Worm (Caenorhabditis elegans) whole organism, young adult: ENCODE measurements around the gene Y45G5AM.6.

ENCODE experiments used
- B0019.2 ChIP-seq: fragments of 200-800 bp; sonication (Bioruptor generic); conservative IDR thresholded peaks from 2 replicates; pipeline ENCODE4 v1.3.6; 2022; ENCODE audit warnings: missing genetic modification reagents, missing genetic modification characterization, missing compliant biosample characterization
- B0336.3 ChIP-seq: fragments of 200-800 bp; sonication (Bioruptor generic); IDR thresholded peaks from 2 replicates; pipeline ENCODE4 v1.3.6; 2022; ENCODE audit warnings: missing genetic modification characterization, missing compliant biosample characterization
- C06A6.2 ChIP-seq: fragments of 200-800 bp; sonication (Bioruptor generic); conservative IDR thresholded peaks from 2 replicates; pipeline ENCODE4 v1.3.6; 2022; ENCODE audit warnings: missing genetic modification characterization, missing compliant biosample characterization
- D2030.7 ChIP-seq: fragments of 200-800 bp; sonication (Bioruptor generic); IDR thresholded peaks from 2 replicates; pipeline ENCODE4 v1.3.6; 2022; ENCODE audit warnings: missing genetic modification reagents, missing genetic modification characterization, missing compliant biosample characterization
- F22D6.2 ChIP-seq: sonication (generic microtip); optimal IDR thresholded peaks from 2 replicates; lab custom pipeline; 2016; ENCODE audit warnings: mild to moderate bottlenecking, missing genetic modification characterization, missing compliant biosample characterization
- F52B5.7 ChIP-seq: sonication (generic microtip); optimal IDR thresholded peaks from 2 replicates; lab custom pipeline; 2016; ENCODE audit warnings: mild to moderate bottlenecking, missing genetic modification characterization, missing compliant biosample characterization
- F57A8.1 ChIP-seq: fragments of 200-800 bp; sonication (Bioruptor generic); optimal IDR thresholded peaks from 2 replicates; lab custom pipeline; 2018; ENCODE audit warnings: mild to moderate bottlenecking, missing genetic modification characterization, moderate library complexity, missing compliant biosample characterization
- F57C9.4 ChIP-seq: sonication (generic microtip); optimal IDR thresholded peaks from 2 replicates; lab custom pipeline; 2017; ENCODE audit warnings: mild to moderate bottlenecking, missing genetic modification characterization, missing compliant biosample characterization
- K11D2.4 ChIP-seq: fragments of 200-800 bp; sonication (Bioruptor generic); IDR thresholded peaks from 2 replicates; pipeline ENCODE4 v1.3.6; 2022; ENCODE audit warnings: missing genetic modification reagents, missing genetic modification characterization, missing compliant biosample characterization
- akir-1 ChIP-seq: fragments of 200-800 bp; sonication (Bioruptor generic); optimal IDR thresholded peaks from 2 replicates; lab custom pipeline; 2018; ENCODE audit warnings: mild to moderate bottlenecking, missing genetic modification characterization, moderate library complexity, missing compliant biosample characterization
- aptf-2 ChIP-seq: fragments of 200-800 bp; sonication (Bioruptor generic); conservative IDR thresholded peaks from 2 replicates; pipeline ENCODE4 v1.3.6; 2022; ENCODE audit warnings: missing genetic modification reagents, missing genetic modification characterization, missing compliant biosample characterization
- atf-7 ChIP-seq: sonication (generic microtip); optimal IDR thresholded peaks from 2 replicates; lab custom pipeline; 2017; ENCODE audit warnings: mild to moderate bottlenecking, missing genetic modification characterization, missing compliant biosample characterization
- ceh-27 ChIP-seq: fragments of 200-800 bp; sonication (Bioruptor generic); optimal IDR thresholded peaks from 2 replicates; lab custom pipeline; 2018; ENCODE audit warnings: mild to moderate bottlenecking, missing genetic modification characterization, moderate library complexity, missing compliant biosample characterization
- ceh-58 ChIP-seq: fragments of 200-800 bp; sonication (Bioruptor generic); IDR thresholded peaks from 2 replicates; pipeline ENCODE4 v1.3.6; 2022; ENCODE audit warnings: missing genetic modification characterization, missing compliant biosample characterization
- die-1 ChIP-seq: sonication (generic microtip); optimal IDR thresholded peaks from 2 replicates; lab custom pipeline; 2016; ENCODE audit warnings: missing genotype, mild to moderate bottlenecking, missing genetic modification characterization, missing compliant biosample characterization
- egrh-3 ChIP-seq: fragments of 200-800 bp; sonication (Bioruptor generic); IDR thresholded peaks from 2 replicates; pipeline ENCODE4 v1.3.6; 2022; ENCODE audit warnings: missing genetic modification reagents, missing genetic modification characterization, missing compliant biosample characterization
- gei-17 ChIP-seq: fragments of 200-800 bp; sonication (Bioruptor generic); optimal IDR thresholded peaks from 2 replicates; lab custom pipeline; 2018; ENCODE audit warnings: mild to moderate bottlenecking, missing genetic modification characterization, missing compliant biosample characterization
- let-526 ChIP-seq: fragments of 200-800 bp; sonication (Bioruptor generic); IDR thresholded peaks from 2 replicates; pipeline ENCODE4 v1.3.6; 2022; ENCODE audit warnings: missing genetic modification reagents, missing genetic modification characterization, missing compliant biosample characterization
- lin-26 ChIP-seq: fragments of 200-800 bp; sonication (Bioruptor generic); IDR thresholded peaks from 2 replicates; pipeline ENCODE4 v1.3.6; 2022; ENCODE audit warnings: missing genetic modification reagents, missing genetic modification characterization, missing compliant biosample characterization
- madf-3 ChIP-seq: fragments of 200-800 bp; sonication (Bioruptor generic); IDR thresholded peaks from 2 replicates; pipeline ENCODE4 v1.3.6; 2022; ENCODE audit warnings: missing genetic modification reagents, missing genetic modification characterization, missing compliant biosample characterization
- madf-6 ChIP-seq: fragments of 200-800 bp; sonication (Bioruptor generic); IDR thresholded peaks from 2 replicates; pipeline ENCODE4 v1.3.6; 2022; ENCODE audit warnings: missing genetic modification reagents, missing genetic modification characterization, missing compliant biosample characterization
- madf-8 ChIP-seq: fragments of 200-800 bp; sonication (Bioruptor generic); conservative IDR thresholded peaks from 2 replicates; pipeline ENCODE4 v1.3.6; 2022; ENCODE audit warnings: missing genetic modification reagents, missing genetic modification characterization, missing compliant biosample characterization
- mxl-1 ChIP-seq: sonication (generic microtip); optimal IDR thresholded peaks from 2 replicates; lab custom pipeline; 2016; ENCODE audit warnings: missing genetic modification characterization, missing compliant biosample characterization
- nhr-179 ChIP-seq: sonication (generic microtip); optimal IDR thresholded peaks from 2 replicates; lab custom pipeline; 2016; ENCODE audit warnings: mild to moderate bottlenecking, missing genetic modification characterization, missing compliant biosample characterization
- nhr-27 ChIP-seq: fragments of 200-800 bp; sonication (Bioruptor generic); optimal IDR thresholded peaks from 2 replicates; lab custom pipeline; 2018; ENCODE audit warnings: mild to moderate bottlenecking, missing genetic modification characterization, moderate library complexity, missing compliant biosample characterization
- rcor-1 ChIP-seq: fragments of 200-800 bp; sonication (Bioruptor generic); IDR thresholded peaks from 2 replicates; pipeline ENCODE4 v1.3.6; 2022; ENCODE audit warnings: missing genetic modification reagents, missing genetic modification characterization, missing compliant biosample characterization
- snpc-1.1 ChIP-seq: sonication (generic microtip); optimal IDR thresholded peaks from 2 replicates; lab custom pipeline; 2017; ENCODE audit warnings: missing genetic modification characterization, mild to moderate bottlenecking, missing compliant biosample characterization, antibody characterized with exemption, moderate library complexity, missing genotype, missing genetic modification reagents; ENCODE audit not compliant: insufficient read depth
- tbp1 ChIP-seq: fragments of 200-800 bp; sonication (Bioruptor generic); optimal IDR thresholded peaks from 2 replicates; lab custom pipeline; 2018; ENCODE audit warnings: mild to moderate bottlenecking, missing genetic modification characterization, missing compliant biosample characterization
- unc-130 ChIP-seq: sonication (generic microtip); optimal IDR thresholded peaks from 2 replicates; lab custom pipeline; 2016; ENCODE audit warnings: missing genetic modification reagents, missing genetic modification characterization, missing compliant biosample characterization
- unc-62 ChIP-seq: fragments of 150-350 bp; optimal IDR thresholded peaks from 2 replicates; lab custom pipeline; 2014; ENCODE audit warnings: missing biosample characterization, missing genetic modification reagents, missing genetic modification characterization
- zfh-2 ChIP-seq: fragments of 200-800 bp; sonication (Bioruptor generic); conservative IDR thresholded peaks from 2 replicates; pipeline ENCODE4 v1.3.6; 2022; ENCODE audit warnings: missing genetic modification reagents, missing genetic modification characterization, missing compliant biosample characterization
- zim-3 ChIP-seq: sonication (generic microtip); optimal IDR thresholded peaks from 2 replicates; lab custom pipeline; 2017; ENCODE audit warnings: mild to moderate bottlenecking, missing genetic modification characterization, moderate library complexity, missing compliant biosample characterization
- ztf-25 ChIP-seq: fragments of 200-800 bp; sonication (Bioruptor generic); IDR thresholded peaks from 2 replicates; pipeline ENCODE4 v1.3.6; 2022; ENCODE audit warnings: missing genetic modification reagents, missing genetic modification characterization, missing compliant biosample characterization
- ztf-26 ChIP-seq: sonication (generic microtip); optimal IDR thresholded peaks from 2 replicates; lab custom pipeline; 2017; ENCODE audit warnings: missing genetic modification characterization, missing compliant biosample characterization

The Y45G5AM.6 gene

ce11 chrV:4131471-4131939, 20.6 kb downstream of the Y45G5AM.6 start, which contains the start of gene nhr-57 (continued):
- TF ChIP-seq madf-8 (no peak), aptf-2 (no peak), F52B5.7 (tag; lab: Kevin White, UChicago) (no peak), gei-17 (GFP tag; lab: Kevin White, UChicago) (no peak), B0336.3 (peak; percentile 74), lin-26 (GFP tag; lab: Robert Waterston, UW) (no peak), F22D6.2 (tag; lab: Kevin White, UChicago) (peak; percentile 50), zim-3 (tag; lab: Kevin White, UChicago) (no peak), atf-7 (tag; lab: Kevin White, UChicago) (peak; percentile 60), mxl-1 (tag; lab: Kevin White, UChicago) (no peak), akir-1 (GFP tag; lab: Kevin White, UChicago) (no peak), die-1 (tag; lab: Kevin White, UChicago) (no peak), F57A8.1 (no peak), unc-62 (GFP tag; lab: Kevin White, UChicago) (peak; percentile 16), F57C9.4 (no peak), ceh-27 (peak; percentile 48), rcor-1 (no peak), nhr-27 (no peak)

- TF ChIP-seq D2030.7: no peak
- no peak for TF ChIP-seq C06A6.2
- no peak for TF ChIP-seq ceh-58 (GFP tag; lab: Robert Waterston, UW)
- TF ChIP-seq nhr-179: no peak
- TF ChIP-seq let-526: no peak
- TF ChIP-seq aptf-2: no peak
- TF ChIP-seq madf-6 (GFP tag; lab: Robert Waterston, UW): no peak
- TF ChIP-seq die-1 (tag; lab: Kevin White, UChicago): no peak
These were observed 22.5 kb downstream of the Y45G5AM.6 start, which contains the start of gene phat-4 for ce11 chrV:4129604-4130003. phat-4 (plus strand) TSS chrV:4129904.

- TF ChIP-seq K11D2.4 (GFP tag; lab: Robert Waterston, UW) (no peak), B0019.2 (no peak), F57C9.4 (no peak), egrh-3 (GFP tag; lab: Robert Waterston, UW) (no peak), unc-130 (no peak), tbp1 (GFP tag; lab: Kevin White, UChicago) (no peak), F22D6.2 (tag; lab: Kevin White, UChicago) (no peak), madf-3 (GFP tag; lab: Robert Waterston, UW) (no peak), snpc-1.1 (tag; lab: Kevin White, UChicago) (no peak)
These were observed 24.7 kb downstream of the Y45G5AM.6 start, which contains the start of gene T05B4.13 for ce11 chrV:4127435-4127834. T05B4.13 (minus strand) TSS chrV:4127535.

- TF ChIP-seq zfh-2 (GFP tag; lab: Robert Waterston, UW) (peak; percentile 71), ztf-25 (GFP tag; lab: Robert Waterston, UW) (no peak), nhr-27 (no peak), ztf-26 (tag; lab: Kevin White, UChicago) (no peak)
These were observed 26.5 kb downstream of the Y45G5AM.6 start, which contains the start of gene T05B4.12 for ce11 chrV:4125552-4126084. T05B4.12 (minus strand) TSS chrV:4126034.
